1 fruit fly cellular context compared by ENCODE assay signal in the genomic region with DNA sequence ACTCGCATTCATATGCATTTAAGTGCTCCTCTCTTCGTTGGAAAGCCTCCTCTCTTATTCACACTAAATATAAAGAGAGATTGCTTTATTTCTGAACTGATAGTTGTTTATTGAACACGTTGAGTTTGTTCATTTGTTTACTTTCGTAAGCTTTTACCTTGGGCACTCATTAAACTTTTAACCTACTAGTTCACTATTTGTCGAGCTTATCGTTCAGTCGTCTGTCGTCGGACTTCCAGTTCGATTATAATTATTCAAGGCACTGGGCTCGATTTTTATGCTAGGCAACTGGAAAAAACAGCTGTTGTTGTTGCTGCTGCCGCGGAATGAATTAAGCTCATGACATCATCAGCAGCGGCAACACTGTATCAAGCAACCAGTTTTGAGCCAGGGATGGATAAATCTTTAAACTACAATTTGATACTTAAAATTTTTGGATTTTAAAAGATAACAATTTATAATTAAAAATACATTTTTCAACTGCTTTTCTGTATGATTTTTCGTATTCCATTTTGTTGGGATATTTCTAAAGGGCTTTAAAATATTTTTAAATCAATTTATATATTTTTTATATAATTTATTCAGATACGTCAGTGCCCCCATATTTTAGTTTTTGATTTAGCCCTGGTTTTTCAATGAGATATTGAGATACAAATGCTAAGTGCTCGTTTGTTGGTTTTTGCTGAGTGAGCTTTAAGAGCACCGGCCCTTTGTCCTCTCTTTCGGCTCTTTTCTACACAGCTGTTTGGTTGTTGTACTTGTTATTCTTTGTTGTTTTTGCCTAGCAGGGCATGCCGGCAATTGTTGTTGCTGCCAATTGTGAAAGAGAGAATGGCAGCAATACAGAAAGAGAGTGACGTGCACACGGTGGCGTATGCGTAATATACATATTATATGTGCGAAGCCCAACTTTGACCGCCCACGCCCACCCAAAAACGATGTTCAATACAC.
A peak's percentile ranks its signal among the peaks of the same experiment; 100 is the strongest.
TF ChIP-seq lines count a peak whose summit lies in the region.

No protein-coding gene starts in this region.

TF ChIP-seq in whole organism, embryonic, 481 proteins besides CTCF, POLR2A, EP300 and RAD21 (continued from another document and continues in another):
- peak; percentile 61 for TF ChIP-seq CG8359 (GFP tag; optimal IDR thresholded peaks at IDR 0.05; lab: Kevin White, UChicago; ENCODE audit: borderline replicate concordance)
- peak; percentile 92 for TF ChIP-seq B-H1 (GFP tag; IDR thresholded peaks at IDR 0.05; lab: Robert Waterston, UW)
- TF ChIP-seq lov (optimal IDR thresholded peaks at IDR 0.05; lab: Kevin White, UChicago), result no peak
- peak; percentile 79; the same call in 2 of the 3 replicates for TF ChIP-seq lov (GFP tag; IDR thresholded peaks at IDR 0.05; lab: Robert Waterston, UW)
- TF ChIP-seq CG14050 (GFP tag; IDR thresholded peaks at IDR 0.05; lab: Robert Waterston, UW), result peak; percentile 93
- peak; percentile 75 for TF ChIP-seq tio (GFP tag; optimal IDR thresholded peaks at IDR 0.05; lab: Kevin White, UChicago)
- peak; percentile 96 for TF ChIP-seq Dbx (GFP tag; IDR thresholded peaks at IDR 0.05; lab: Robert Waterston, UW)
- no peak for TF ChIP-seq Side (GFP tag; optimal IDR thresholded peaks at IDR 0.05; lab: Kevin White, UChicago)
- TF ChIP-seq tll (GFP tag; optimal IDR thresholded peaks at IDR 0.05; lab: Kevin White, UChicago), result no peak
- peak; percentile 87 for TF ChIP-seq CG4404 (GFP tag; IDR thresholded peaks at IDR 0.05; lab: Robert Waterston, UW)
- no peak for TF ChIP-seq bbx (GFP tag; IDR thresholded peaks at IDR 0.05; lab: Robert Waterston, UW; ENCODE audit: partially characterized antibody)
- TF ChIP-seq CG2202 (tag; optimal IDR thresholded peaks at IDR 0.05; lab: Kevin White, UChicago), result peak; percentile 56
- TF ChIP-seq Xrp1 (GFP tag; IDR thresholded peaks at IDR 0.05; lab: Robert Waterston, UW), result peak; percentile 96
- peak; percentile 53 for TF ChIP-seq nau (GFP tag; optimal IDR thresholded peaks at IDR 0.05; lab: Kevin White, UChicago)
- peak; percentile 49 for TF ChIP-seq CrebB (tag; optimal IDR thresholded peaks at IDR 0.05; lab: Kevin White, UChicago)
- peak; percentile 93 for TF ChIP-seq esg (GFP tag; conservative IDR thresholded peaks at IDR 0.05; lab: Robert Waterston, UW)
- TF ChIP-seq CG33557 (GFP tag; optimal IDR thresholded peaks at IDR 0.05; lab: Kevin White, UChicago), result no peak
- peak; percentile 89 for TF ChIP-seq exex (tag; optimal IDR thresholded peaks at IDR 0.05; lab: Kevin White, UChicago)
- peak; percentile 98 for TF ChIP-seq CG13296 (GFP tag; optimal IDR thresholded peaks at IDR 0.05; lab: Kevin White, UChicago)
- TF ChIP-seq peb (GFP tag; IDR thresholded peaks at IDR 0.05; lab: Robert Waterston, UW), result peak; percentile 82
- no peak for TF ChIP-seq ab (GFP tag; optimal IDR thresholded peaks at IDR 0.05; lab: Kevin White, UChicago)
- no peak for TF ChIP-seq CG10565 (GFP tag; optimal IDR thresholded peaks at IDR 0.05; lab: Kevin White, UChicago)
- peak; percentile 91 for TF ChIP-seq scrt (GFP tag; optimal IDR thresholded peaks at IDR 0.05; lab: Kevin White, UChicago)
- peak; percentile 92 for TF ChIP-seq ase (GFP tag; IDR thresholded peaks at IDR 0.05; lab: Robert Waterston, UW)
- peak; percentile 95 for TF ChIP-seq gsb (GFP tag; IDR thresholded peaks at IDR 0.05; lab: Robert Waterston, UW)
- peak; percentile 97 for TF ChIP-seq CG18599 (GFP tag; optimal IDR thresholded peaks at IDR 0.05; lab: Kevin White, UChicago)
- no peak for TF ChIP-seq Antp (GFP tag; optimal IDR thresholded peaks at IDR 0.05; lab: Kevin White, UChicago)
- TF ChIP-seq lilli (GFP tag; optimal IDR thresholded peaks at IDR 0.05; lab: Kevin White, UChicago), result peak; percentile 81
- TF ChIP-seq aop (GFP tag; IDR thresholded peaks at IDR 0.05; lab: Robert Waterston, UW), result no peak
- no peak for TF ChIP-seq Hr39 (optimal IDR thresholded peaks at IDR 0.05; lab: Kevin White, UChicago)
- peak; percentile 88 for TF ChIP-seq CG3407 (GFP tag; optimal IDR thresholded peaks at IDR 0.05; lab: Kevin White, UChicago)
- peak; percentile 97 for TF ChIP-seq E2f1 (GFP tag; IDR thresholded peaks at IDR 0.05; lab: Robert Waterston, UW)
- peak; percentile 92; the same call in 2 of the 3 replicates for TF ChIP-seq Mrtf (GFP tag; IDR thresholded peaks at IDR 0.05; lab: Robert Waterston, UW)
- peak; percentile 97 for TF ChIP-seq grau (tag; optimal IDR thresholded peaks at IDR 0.05; lab: Kevin White, UChicago)
- TF ChIP-seq gem (tag; optimal IDR thresholded peaks at IDR 0.05; lab: Kevin White, UChicago), result peak; percentile 98
- no peak for TF ChIP-seq CG16813 (GFP tag; IDR thresholded peaks at IDR 0.05; lab: Robert Waterston, UW; ENCODE audit: partially characterized antibody)
- TF ChIP-seq CG4854 (GFP tag; optimal IDR thresholded peaks at IDR 0.05; lab: Kevin White, UChicago), result no peak
- TF ChIP-seq kni (GFP tag; optimal IDR thresholded peaks at IDR 0.05; lab: Kevin White, UChicago), result no peak
- TF ChIP-seq CG16815 (GFP tag; optimal IDR thresholded peaks at IDR 0.05; lab: Kevin White, UChicago), result peak; percentile 66
- TF ChIP-seq hb (GFP tag; IDR thresholded peaks at IDR 0.05; lab: Robert Waterston, UW; ENCODE audit: partially characterized antibody), result no peak
- TF ChIP-seq Poxn (GFP tag; IDR thresholded peaks at IDR 0.05; lab: Robert Waterston, UW), result peak; percentile 89
- TF ChIP-seq en (GFP tag; optimal IDR thresholded peaks at IDR 0.05; lab: Kevin White, UChicago), result no peak
- peak; percentile 66 for TF ChIP-seq lbe (GFP tag; optimal IDR thresholded peaks at IDR 0.05; lab: Kevin White, UChicago)
- TF ChIP-seq Kr (GFP tag; optimal IDR thresholded peaks at IDR 0.05; lab: Kevin White, UChicago), result no peak
- peak; percentile 76 for TF ChIP-seq Usf (GFP tag; optimal IDR thresholded peaks at IDR 0.05; lab: Kevin White, UChicago)
- TF ChIP-seq pros (GFP tag; optimal IDR thresholded peaks at IDR 0.05; lab: Kevin White, UChicago), result peak; percentile 9
- TF ChIP-seq Six4 (GFP tag; optimal IDR thresholded peaks at IDR 0.05; lab: Kevin White, UChicago), result peak; percentile 83
- no peak for TF ChIP-seq Ets65A (GFP tag; lab: Kevin White, UChicago)
- TF ChIP-seq trh (GFP tag; optimal IDR thresholded peaks at IDR 0.05; lab: Kevin White, UChicago), result peak; percentile 77
- TF ChIP-seq ac (GFP tag; optimal IDR thresholded peaks at IDR 0.05; lab: Kevin White, UChicago), result no peak
- TF ChIP-seq CG10431 (GFP tag; optimal IDR thresholded peaks at IDR 0.05; lab: Kevin White, UChicago), result peak; percentile 55
- TF ChIP-seq zen (tag; optimal IDR thresholded peaks at IDR 0.05; lab: Kevin White, UChicago), result peak; percentile 85
- TF ChIP-seq Fer1 (GFP tag; optimal IDR thresholded peaks at IDR 0.05; lab: Kevin White, UChicago), result peak; percentile 97
- TF ChIP-seq vnd (GFP tag; IDR thresholded peaks at IDR 0.05; lab: Robert Waterston, UW; ENCODE audit: partially characterized antibody), result no peak
- TF ChIP-seq CG7987 (GFP tag; optimal IDR thresholded peaks at IDR 0.05; lab: Kevin White, UChicago), result peak; percentile 75
- TF ChIP-seq knrl (GFP tag; IDR thresholded peaks at IDR 0.05; lab: Robert Waterston, UW; ENCODE audit: partially characterized antibody), result no peak
- TF ChIP-seq phol (tag; optimal IDR thresholded peaks at IDR 0.05; lab: Kevin White, UChicago), result peak; percentile 95
- peak; percentile 84 for TF ChIP-seq CG10654 (GFP tag; optimal IDR thresholded peaks at IDR 0.05; lab: Kevin White, UChicago)
- TF ChIP-seq Gsc (GFP tag; IDR thresholded peaks at IDR 0.05; lab: Robert Waterston, UW), result no peak; the same call in 1 of the 2 replicates
- TF ChIP-seq Fer3 (tag; optimal IDR thresholded peaks at IDR 0.05; lab: Kevin White, UChicago), result peak; percentile 96
- peak; percentile 19 to 98 for TF ChIP-seq Hr51 (GFP tag; optimal IDR thresholded peaks at IDR 0.05; lab: Kevin White, UChicago)
- peak; percentile 65; the same call in 1 of the 2 replicates for TF ChIP-seq Lim3 (GFP tag; IDR thresholded peaks at IDR 0.05; lab: Robert Waterston, UW)
- peak; percentile 89 for TF ChIP-seq CG11696 (GFP tag; IDR thresholded peaks at IDR 0.05; lab: Robert Waterston, UW)
- no peak for TF ChIP-seq eve (GFP tag; optimal IDR thresholded peaks at IDR 0.05; lab: Kevin White, UChicago)
- no peak for TF ChIP-seq ash1 (GFP tag; optimal IDR thresholded peaks at IDR 0.05; lab: Kevin White, UChicago)
- TF ChIP-seq wek (GFP tag; optimal IDR thresholded peaks at IDR 0.05; lab: Kevin White, UChicago), result peak; percentile 33
- TF ChIP-seq CG16863 (GFP tag; optimal IDR thresholded peaks at IDR 0.05; lab: Kevin White, UChicago), result no peak
- no peak for TF ChIP-seq NC2α (GFP tag; optimal IDR thresholded peaks at IDR 0.05; lab: Kevin White, UChicago)
- peak; percentile 73; the same call in 1 of the 2 replicates for TF ChIP-seq ham (GFP tag; IDR thresholded peaks at IDR 0.05; lab: Robert Waterston, UW)
- peak in 1 of 3 experiments; percentile 55 for TF ChIP-seq Stat92E (GFP tag; optimal IDR thresholded peaks at IDR 0.05; lab: Kevin White, UChicago)
- peak; percentile 88 for TF ChIP-seq CG9437 (GFP tag; optimal IDR thresholded peaks at IDR 0.05; lab: Kevin White, UChicago)
- TF ChIP-seq Dek (tag; optimal IDR thresholded peaks at IDR 0.05; lab: Kevin White, UChicago), result peak; percentile 97
- peak; percentile 96 for TF ChIP-seq Rfx (GFP tag; IDR thresholded peaks at IDR 0.05; lab: Robert Waterston, UW)
- no peak for TF ChIP-seq yki (optimal IDR thresholded peaks at IDR 0.05; lab: Kevin White, UChicago)
- peak; percentile 81 for TF ChIP-seq Taf1 (GFP tag; IDR thresholded peaks at IDR 0.05; lab: Robert Waterston, UW)
- TF ChIP-seq Nf-YC (tag; optimal IDR thresholded peaks at IDR 0.05; lab: Kevin White, UChicago), result peak; percentile 92
- TF ChIP-seq CG6683 (GFP tag; optimal IDR thresholded peaks at IDR 0.05; lab: Kevin White, UChicago), result peak; percentile 92
- TF ChIP-seq CG17361 (GFP tag; IDR thresholded peaks at IDR 0.05; lab: Robert Waterston, UW), result peak; percentile 97
- peak; percentile 45 for TF ChIP-seq CG18011 (GFP tag; optimal IDR thresholded peaks at IDR 0.05; lab: Kevin White, UChicago)
- TF ChIP-seq CG1602 (GFP tag; optimal IDR thresholded peaks at IDR 0.05; lab: Kevin White, UChicago), result peak; percentile 80
- TF ChIP-seq Bteb2 (GFP tag; optimal IDR thresholded peaks at IDR 0.05; lab: Kevin White, UChicago), result peak; percentile 63
- peak; percentile 91 for TF ChIP-seq wor (GFP tag; IDR thresholded peaks at IDR 0.05; lab: Robert Waterston, UW)
- TF ChIP-seq cas (GFP tag; IDR thresholded peaks at IDR 0.05; lab: Robert Waterston, UW), result peak; percentile 88
- TF ChIP-seq fd102C (GFP tag; optimal IDR thresholded peaks at IDR 0.05; lab: Kevin White, UChicago), result no peak
- TF ChIP-seq nmo (GFP tag; optimal IDR thresholded peaks at IDR 0.05; lab: Kevin White, UChicago), result peak; percentile 96
- peak; percentile 93 for TF ChIP-seq run (tag; optimal IDR thresholded peaks at IDR 0.05; lab: Kevin White, UChicago)
- peak; percentile 97 for TF ChIP-seq CG2712 (tag; optimal IDR thresholded peaks at IDR 0.05; lab: Kevin White, UChicago)
- TF ChIP-seq CG1832 (GFP tag; optimal IDR thresholded peaks at IDR 0.05; lab: Kevin White, UChicago), result no peak
- TF ChIP-seq gro (GFP tag; optimal IDR thresholded peaks at IDR 0.05; lab: Kevin White, UChicago), result no peak
- TF ChIP-seq Meics (GFP tag; optimal IDR thresholded peaks at IDR 0.05; lab: Kevin White, UChicago), result peak; percentile 97
- TF ChIP-seq Bgb (GFP tag; IDR thresholded peaks at IDR 0.05; lab: Robert Waterston, UW; ENCODE audit: partially characterized antibody), result peak; percentile 25; the same call in 1 of the 2 replicates
- TF ChIP-seq CG8924 (tag; optimal IDR thresholded peaks at IDR 0.05; lab: Kevin White, UChicago), result peak; percentile 98
- TF ChIP-seq CG15479 (GFP tag; optimal IDR thresholded peaks at IDR 0.05; lab: Kevin White, UChicago), result no peak
- peak; percentile 94 for TF ChIP-seq NfI (GFP tag; optimal IDR thresholded peaks at IDR 0.05; lab: Kevin White, UChicago)
- TF ChIP-seq D19B (GFP tag; optimal IDR thresholded peaks at IDR 0.05; lab: Kevin White, UChicago), result peak; percentile 86
- no peak for TF ChIP-seq BEAF-32 (GFP tag; optimal IDR thresholded peaks at IDR 0.05; lab: Kevin White, UChicago)
- no peak for TF ChIP-seq hth (optimal IDR thresholded peaks at IDR 0.05; lab: Kevin White, UChicago)
- TF ChIP-seq Pdp1 (GFP tag; optimal IDR thresholded peaks at IDR 0.05; lab: Kevin White, UChicago), result peak; percentile 47 to 81
- no peak for TF ChIP-seq CG12155 (GFP tag; optimal IDR thresholded peaks at IDR 0.05; lab: Kevin White, UChicago)
- TF ChIP-seq CG30020 (tag; optimal IDR thresholded peaks at IDR 0.05; lab: Kevin White, UChicago), result peak; percentile 87
- 0 out of 2 replicates have a peak, but pooled peaks have one; percentile 12 for TF ChIP-seq hbn (GFP tag; IDR thresholded peaks at IDR 0.05; lab: Robert Waterston, UW; ENCODE audit: partially characterized antibody)
- peak; percentile 8 for TF ChIP-seq CG4707 (GFP tag; optimal IDR thresholded peaks at IDR 0.05; lab: Kevin White, UChicago)
- no peak for TF ChIP-seq jumu (GFP tag; optimal IDR thresholded peaks at IDR 0.05; lab: Kevin White, UChicago)
- peak; percentile 96 for TF ChIP-seq CG14014 (GFP tag; IDR thresholded peaks at IDR 0.05; lab: Robert Waterston, UW)
- TF ChIP-seq Eip74EF (GFP tag; optimal IDR thresholded peaks at IDR 0.05; lab: Kevin White, UChicago), result peak in 1 of 2 experiments; percentile 94
- TF ChIP-seq HLH4C (GFP tag; IDR thresholded peaks at IDR 0.05; lab: Robert Waterston, UW; ENCODE audit: partially characterized antibody), result no peak
- TF ChIP-seq Dfd (GFP tag; optimal IDR thresholded peaks at IDR 0.05; lab: Kevin White, UChicago), result no peak
- no peak for TF ChIP-seq CG7745 (tag; optimal IDR thresholded peaks at IDR 0.05; lab: Kevin White, UChicago)
- peak; percentile 93 for TF ChIP-seq CG10267 (tag; optimal IDR thresholded peaks at IDR 0.05; lab: Kevin White, UChicago)
- TF ChIP-seq CG14710 (tag; optimal IDR thresholded peaks at IDR 0.05; lab: Kevin White, UChicago), result peak; percentile 88
- no peak for TF ChIP-seq fru (optimal IDR thresholded peaks at IDR 0.05; lab: Kevin White, UChicago)
- TF ChIP-seq org-1 (GFP tag; optimal IDR thresholded peaks at IDR 0.05; lab: Kevin White, UChicago), result peak; percentile 93
- TF ChIP-seq jigr1 (GFP tag; IDR thresholded peaks at IDR 0.05; lab: Robert Waterston, UW), result peak; percentile 93
- TF ChIP-seq Rx (GFP tag; IDR thresholded peaks at IDR 0.05; lab: Robert Waterston, UW), result peak; percentile 67
- no peak for TF ChIP-seq CG9876 (GFP tag; optimal IDR thresholded peaks at IDR 0.05; lab: Kevin White, UChicago)
- TF ChIP-seq CG12769 (tag; optimal IDR thresholded peaks at IDR 0.05; lab: Kevin White, UChicago), result peak; percentile 59
- peak; percentile 81 for TF ChIP-seq CG43689 (GFP tag; IDR thresholded peaks at IDR 0.05; lab: Robert Waterston, UW)
- TF ChIP-seq HLH3B (GFP tag; IDR thresholded peaks at IDR 0.05; lab: Robert Waterston, UW), result peak; percentile 96
- peak; percentile 92 for TF ChIP-seq wdn (GFP tag; IDR thresholded peaks at IDR 0.05; lab: Robert Waterston, UW)
- TF ChIP-seq tup (GFP tag; optimal IDR thresholded peaks at IDR 0.05; lab: Kevin White, UChicago), result peak; percentile 52
